Fruit fly (Drosophila melanogaster) whole organism, embryonic: Measurements from ENCODE around the gene CG13026.
A peak's percentile ranks its signal among the peaks of the same experiment; 100 is the strongest.

ENCODE experiments used
- Ada2b ChIP-seq: fragments of 200-800 bp; sonication (Bioruptor generic); IDR thresholded peaks from 2 replicates; pipeline ENCODE4 v1.3.6; 2022; ENCODE audit warnings: missing biosample characterization, missing genetic modification characterization
- Awh ChIP-seq: fragments of 200-800 bp; sonication (Bioruptor generic); IDR thresholded peaks from 2 replicates; pipeline ENCODE4, ENCODE4 v1.3.6; 2022; ENCODE audit warnings: missing biosample characterization, missing genetic modification characterization
- Blimp-1 ChIP-seq: fragments of 200-800 bp; sonication (Bioruptor generic); optimal IDR thresholded peaks from 3 replicates; lab custom pipeline; 2018; ENCODE audit warnings: missing biosample characterization, missing genetic modification characterization, mild to moderate bottlenecking, moderate library complexity, missing genetic modification reagents
- CG10654 ChIP-seq: fragments of 200-800 bp; sonication (Bioruptor generic); optimal IDR thresholded peaks from 2 replicates; lab custom pipeline; 2016; ENCODE audit warnings: missing biosample characterization, missing genetic modification characterization
- CG12071 ChIP-seq: fragments of 200-800 bp; sonication (Bioruptor generic); optimal IDR thresholded peaks from 3 replicates; lab custom pipeline; 2018; ENCODE audit warnings: missing biosample characterization, mild to moderate bottlenecking, missing genetic modification characterization
- CG12299 ChIP-seq: fragments of 200-800 bp; sonication (Bioruptor generic); optimal IDR thresholded peaks from 2 replicates; lab custom pipeline; 2018; ENCODE audit warnings: missing biosample characterization, mild to moderate bottlenecking, missing genetic modification characterization
- CG12391 ChIP-seq: fragments of 200-800 bp; sonication (Bioruptor generic); optimal IDR thresholded peaks from 3 replicates; lab custom pipeline; 2018; ENCODE audit warnings: missing biosample characterization, mild to moderate bottlenecking, missing genetic modification characterization, moderate library complexity
- CG13775 ChIP-seq: fragments of 200-800 bp; sonication (Bioruptor generic); optimal IDR thresholded peaks from 3 replicates; lab custom pipeline; 2017; ENCODE audit warnings: missing biosample characterization, mild to moderate bottlenecking, missing genetic modification characterization
- CG14014 ChIP-seq: fragments of 200-800 bp; sonication (Bioruptor generic); IDR thresholded peaks from 2 replicates; pipeline ENCODE4 v1.3.6; 2022; ENCODE audit warnings: missing biosample characterization, missing genetic modification characterization
- CG14441 ChIP-seq: fragments of 200-800 bp; sonication (Bioruptor generic); IDR thresholded peaks from 2 replicates; pipeline ENCODE4 v1.3.6; 2022; ENCODE audit warnings: missing biosample characterization, missing genetic modification characterization
- CG17328 ChIP-seq: fragments of 200-800 bp; sonication (Bioruptor generic); IDR thresholded peaks from 2 replicates; pipeline ENCODE4 v1.3.6; 2022; ENCODE audit warnings: missing biosample characterization, missing genetic modification characterization
- CG17385 ChIP-seq: fragments of 200-800 bp; sonication (Bioruptor generic); optimal IDR thresholded peaks from 3 replicates; lab custom pipeline; 2018; ENCODE audit warnings: missing biosample characterization, mild to moderate bottlenecking, missing genetic modification characterization
- CG18476 ChIP-seq: fragments of 200-800 bp; sonication (Bioruptor generic); optimal IDR thresholded peaks from 2 replicates; lab custom pipeline; 2016; ENCODE audit warnings: missing biosample characterization, mild to moderate bottlenecking, missing genetic modification characterization
- CG3065 ChIP-seq: fragments of 200-800 bp; sonication (Bioruptor generic); optimal IDR thresholded peaks from 2 replicates; lab custom pipeline; 2016; ENCODE audit warnings: missing biosample characterization, missing genetic modification characterization
- CG32767 ChIP-seq: fragments of 200-800 bp; sonication (Bioruptor generic); IDR thresholded peaks from 2 replicates; pipeline ENCODE4 v1.3.6; 2022; ENCODE audit warnings: missing biosample characterization, missing genetic modification characterization
- CG42726 ChIP-seq: fragments of 200-800 bp; sonication (Bioruptor generic); IDR thresholded peaks from 2 replicates; pipeline ENCODE4 v1.3.6; 2022; ENCODE audit warnings: missing biosample characterization, missing genetic modification characterization; ENCODE audit not compliant: partially characterized antibody
- CG4360 ChIP-seq: fragments of 200-800 bp; sonication (Bioruptor generic); IDR thresholded peaks from 2 replicates; pipeline ENCODE4 v1.3.6; 2022; ENCODE audit warnings: missing biosample characterization, missing genetic modification characterization
- CG4730 ChIP-seq: fragments of 200-800 bp; sonication (Bioruptor generic); IDR thresholded peaks from 2 replicates; pipeline ENCODE4 v1.3.6; 2022; ENCODE audit warnings: missing biosample characterization, missing genetic modification characterization
- CG4820 ChIP-seq: fragments of 200-800 bp; sonication (Bioruptor generic); optimal IDR thresholded peaks from 3 replicates; lab custom pipeline; 2016; ENCODE audit warnings: missing biosample characterization, missing genetic modification characterization
- CG6791 ChIP-seq: fragments of 200-800 bp; sonication (Bioruptor generic); IDR thresholded peaks from 3 replicates; pipeline ENCODE4 v1.3.6; 2022; ENCODE audit warnings: missing biosample characterization, missing genetic modification characterization; ENCODE audit not compliant: partially characterized antibody
- CG8924 ChIP-seq: fragments of 200-800 bp; optimal IDR thresholded peaks from 3 replicates; lab custom pipeline; 2019; ENCODE audit warnings: missing biosample characterization, mild to moderate bottlenecking, missing genetic modification characterization, moderate library complexity
- Ets65A ChIP-seq: fragments of 200-800 bp; sonication (Bioruptor generic); peaks from one replicate; lab custom pipeline; 2016; ENCODE audit warnings: missing biosample characterization, missing genetic modification characterization
- GATAe ChIP-seq: fragments of 200-800 bp; sonication (Bioruptor generic); conservative IDR thresholded peaks from 2 replicates; pipeline ENCODE4 v1.3.6; 2022; ENCODE audit warnings: missing biosample characterization, missing genetic modification characterization
- Kr ChIP-seq: fragments of 200-800 bp; sonication (Bioruptor generic); optimal IDR thresholded peaks from 2 replicates; lab custom pipeline; 2017; ENCODE audit warnings: missing biosample characterization, mild to moderate bottlenecking, missing genetic modification characterization
- MESR4 ChIP-seq: fragments of 200-800 bp; sonication (Bioruptor generic); optimal IDR thresholded peaks from 2 replicates; lab custom pipeline; 2018; ENCODE audit warnings: missing biosample characterization, mild to moderate bottlenecking, missing genetic modification characterization, moderate library complexity
- Meics ChIP-seq: fragments of 200-800 bp; sonication (Bioruptor generic); optimal IDR thresholded peaks from 2 replicates; lab custom pipeline; 2017; ENCODE audit warnings: missing biosample characterization, mild to moderate bottlenecking, missing genetic modification characterization
- Spps ChIP-seq: fragments of 200-800 bp; sonication (Bioruptor generic); optimal IDR thresholded peaks from 2 replicates; lab custom pipeline; 2018; ENCODE audit warnings: missing biosample characterization, mild to moderate bottlenecking, missing genetic modification characterization
- Tbp ChIP-seq: fragments of >200 bp; optimal IDR thresholded peaks from 2 replicates; lab custom pipeline; 2018; ENCODE audit warnings: missing biosample characterization, missing genetic modification characterization
- abd-A ChIP-seq: fragments of 200-800 bp; sonication (Bioruptor generic); optimal IDR thresholded peaks from 3 replicates; lab custom pipeline; 2019; ENCODE audit warnings: missing biosample characterization, mild to moderate bottlenecking, missing genetic modification characterization, moderate library complexity
- al ChIP-seq: fragments of 200-800 bp; sonication (Bioruptor generic); IDR thresholded peaks from 2 replicates; pipeline ENCODE4 v1.3.6; 2022; ENCODE audit warnings: missing biosample characterization, missing genetic modification characterization
- bsh ChIP-seq, 2 experiments: fragments of 200-800 bp; sonication (Bioruptor generic); optimal IDR thresholded peaks; 2 replicates each; lab custom pipeline; 2017 to 2018; ENCODE audit warnings: mild to moderate bottlenecking in 2 of 2, missing biosample characterization in 2 of 2, missing genetic modification characterization in 2 of 2, moderate library complexity in 1 of 2
- btn ChIP-seq: fragments of 200-800 bp; sonication (Bioruptor generic); optimal IDR thresholded peaks from 2 replicates; lab custom pipeline; 2016; ENCODE audit warnings: missing biosample characterization, missing genetic modification characterization
- cg ChIP-seq: fragments of 200-800 bp; sonication (Bioruptor generic); optimal IDR thresholded peaks from 3 replicates; lab custom pipeline; 2019; ENCODE audit warnings: missing biosample characterization, mild to moderate bottlenecking, missing genetic modification characterization, moderate library complexity
- croc ChIP-seq: fragments of 200-800 bp; sonication (Bioruptor generic); conservative IDR thresholded peaks from 3 replicates; pipeline ENCODE4 v1.3.6; 2022; ENCODE audit warnings: missing biosample characterization, missing genetic modification characterization
- crp ChIP-seq, 2 experiments: fragments of 200-800 bp; sonication (Bioruptor generic); optimal IDR thresholded peaks; 2 replicates in 1 of 2; 3 replicates in 1 of 2; lab custom pipeline; 2017; ENCODE audit warnings: missing biosample characterization in 2 of 2, missing genetic modification characterization in 2 of 2, mild to moderate bottlenecking in 1 of 2, moderate library complexity in 1 of 2
- cwo ChIP-seq: fragments of 200-800 bp; sonication (Bioruptor generic); optimal IDR thresholded peaks from 3 replicates; lab custom pipeline; 2017; ENCODE audit warnings: missing biosample characterization, missing genetic modification characterization, mild to moderate bottlenecking, moderate library complexity, missing genetic modification reagents
- fru ChIP-seq: fragments of >200 bp; optimal IDR thresholded peaks from 2 replicates; lab custom pipeline; 2017
- gem ChIP-seq: fragments of 200-800 bp; sonication (Bioruptor generic); optimal IDR thresholded peaks from 2 replicates; lab custom pipeline; 2019; ENCODE audit warnings: missing biosample characterization, mild to moderate bottlenecking, missing genetic modification characterization, moderate library complexity
- lmd ChIP-seq: fragments of 200-800 bp; sonication (Bioruptor generic); IDR thresholded peaks from 2 replicates; pipeline ENCODE4 v1.3.6; 2022; ENCODE audit warnings: missing biosample characterization, missing genetic modification characterization
- lola ChIP-seq, 3 experiments: fragments of >200 bp in 2 of 3; fragments of 200-800 bp in 1 of 3; sonication (Bioruptor generic) in 1 of 3; optimal IDR thresholded peaks; 2 replicates each; lab custom pipeline; 2017 to 2019; ENCODE audit warnings: missing biosample characterization in 3 of 3, missing genetic modification characterization in 3 of 3, mild to moderate bottlenecking in 1 of 3, moderate library complexity in 1 of 3
- nau ChIP-seq: fragments of 200-800 bp; sonication (Bioruptor generic); optimal IDR thresholded peaks from 3 replicates; lab custom pipeline; 2017; ENCODE audit warnings: missing biosample characterization, mild to moderate bottlenecking, missing genetic modification characterization, missing genetic modification reagents
- otp ChIP-seq: fragments of 200-800 bp; sonication (Bioruptor generic); IDR thresholded peaks from 3 replicates; pipeline ENCODE4, ENCODE4 v1.3.6; 2022; ENCODE audit warnings: missing biosample characterization, missing genetic modification characterization
- pfk ChIP-seq: fragments of 200-800 bp; sonication (Bioruptor generic); optimal IDR thresholded peaks from 2 replicates; lab custom pipeline; 2018; ENCODE audit warnings: missing biosample characterization, mild to moderate bottlenecking, missing genetic modification characterization, moderate library complexity
- phol ChIP-seq: fragments of 200-800 bp; sonication (Bioruptor generic); optimal IDR thresholded peaks from 3 replicates; lab custom pipeline; 2018; ENCODE audit warnings: missing biosample characterization, mild to moderate bottlenecking, missing genetic modification characterization, moderate library complexity
- sna ChIP-seq: fragments of 200-800 bp; sonication (Bioruptor generic); IDR thresholded peaks from 2 replicates; pipeline ENCODE4 v1.3.6; 2022; ENCODE audit warnings: missing biosample characterization, missing genetic modification characterization; ENCODE audit not compliant: partially characterized antibody
- sr ChIP-seq: fragments of 200-800 bp; sonication (Bioruptor generic); IDR thresholded peaks from 3 replicates; pipeline ENCODE4 v1.3.6; 2022; ENCODE audit warnings: missing biosample characterization, missing genetic modification characterization
- stwl ChIP-seq: fragments of 200-800 bp; sonication (Bioruptor generic); optimal IDR thresholded peaks from 3 replicates; lab custom pipeline; 2018; ENCODE audit warnings: missing biosample characterization, mild to moderate bottlenecking, missing genetic modification characterization, moderate library complexity
- unc-4 ChIP-seq: fragments of 200-800 bp; sonication (Bioruptor generic); IDR thresholded peaks from 2 replicates; pipeline ENCODE4 v1.3.6; 2022; ENCODE audit warnings: missing biosample characterization, missing genetic modification characterization; ENCODE audit not compliant: partially characterized antibody
- vfl ChIP-seq: fragments of 200-800 bp; sonication (Bioruptor generic); optimal IDR thresholded peaks from 2 replicates; lab custom pipeline; 2016; ENCODE audit warnings: missing biosample characterization, missing genetic modification characterization
- wdn ChIP-seq: fragments of 200-800 bp; sonication (Bioruptor generic); IDR thresholded peaks from 2 replicates; pipeline ENCODE4 v1.3.6; 2022; ENCODE audit warnings: missing biosample characterization, missing genetic modification characterization

The CG13026 gene

DNA sequence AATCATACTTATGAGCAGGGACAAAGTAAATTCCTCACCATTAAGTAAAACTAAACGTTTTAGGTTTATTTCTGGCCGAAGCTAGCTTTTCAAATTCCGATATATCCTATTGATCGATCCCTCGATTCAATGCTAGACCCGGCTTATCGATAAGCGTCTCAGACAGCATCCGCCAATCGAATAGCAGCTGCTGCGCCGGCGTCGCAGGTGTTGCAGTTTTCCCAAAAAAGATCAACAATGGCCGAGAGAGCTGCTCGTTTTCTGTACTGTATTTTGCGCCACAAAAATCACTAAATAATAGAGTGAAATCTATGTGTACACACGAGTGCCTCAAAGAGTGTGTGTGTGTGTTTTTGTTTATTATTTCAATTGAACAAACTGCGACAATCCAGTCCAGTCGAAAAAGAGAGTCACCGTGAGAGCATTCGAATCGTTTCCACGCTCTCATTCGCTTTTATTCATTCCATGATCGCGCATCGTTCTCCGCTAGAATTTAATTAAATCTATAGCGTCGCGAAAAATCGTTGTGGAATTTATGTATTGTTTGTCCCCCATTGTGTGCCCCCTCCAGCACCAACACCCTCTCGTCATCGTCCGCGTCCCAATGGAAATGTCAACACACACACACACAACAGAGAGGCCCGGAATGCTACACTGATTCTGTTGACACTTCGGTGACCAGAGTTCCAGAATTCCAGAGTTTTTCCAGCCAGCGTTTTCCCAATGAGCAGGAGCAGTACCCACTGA, 12.3 kb downstream of the CG13026 start (continued):
- no peak for TF ChIP-seq CG3065 (GFP tag; lab: Kevin White, UChicago)
- no peak for TF ChIP-seq lola (GFP tag; optimal IDR thresholded peaks at IDR 0.05; lab: Kevin White, UChicago)
- no peak for TF ChIP-seq gem (tag; lab: Kevin White, UChicago)
- TF ChIP-seq cwo (GFP tag; lab: Kevin White, UChicago), result no peak
- TF ChIP-seq Blimp-1 (GFP tag; lab: Kevin White, UChicago), result no peak
- TF ChIP-seq Tbp (GFP tag; lab: Kevin White, UChicago), result no peak
- TF ChIP-seq CG42726 (GFP tag; lab: Robert Waterston, UW), result no peak
- TF ChIP-seq pfk (GFP tag; lab: Kevin White, UChicago), result no peak
- TF ChIP-seq CG10654, result no peak
- TF ChIP-seq crp (GFP tag; optimal IDR thresholded peaks at IDR 0.05; lab: Kevin White, UChicago), result peak in 1 of 2 experiments; percentile 58
- no peak for TF ChIP-seq al (GFP tag; lab: Robert Waterston, UW)
- no peak for TF ChIP-seq otp
- TF ChIP-seq bsh (GFP tag; optimal IDR thresholded peaks at IDR 0.05; lab: Kevin White, UChicago), result no peak
- no peak for TF ChIP-seq vfl (GFP tag; lab: Kevin White, UChicago)
- TF ChIP-seq Kr, result no peak
- TF ChIP-seq Meics, result peak; percentile 15
- peak; percentile 40; the same call in 1 of the 2 replicates for TF ChIP-seq sna (GFP tag; lab: Robert Waterston, UW)
- no peak for TF ChIP-seq CG13775 (GFP tag; lab: Kevin White, UChicago)
- no peak for TF ChIP-seq CG12071

DNA sequence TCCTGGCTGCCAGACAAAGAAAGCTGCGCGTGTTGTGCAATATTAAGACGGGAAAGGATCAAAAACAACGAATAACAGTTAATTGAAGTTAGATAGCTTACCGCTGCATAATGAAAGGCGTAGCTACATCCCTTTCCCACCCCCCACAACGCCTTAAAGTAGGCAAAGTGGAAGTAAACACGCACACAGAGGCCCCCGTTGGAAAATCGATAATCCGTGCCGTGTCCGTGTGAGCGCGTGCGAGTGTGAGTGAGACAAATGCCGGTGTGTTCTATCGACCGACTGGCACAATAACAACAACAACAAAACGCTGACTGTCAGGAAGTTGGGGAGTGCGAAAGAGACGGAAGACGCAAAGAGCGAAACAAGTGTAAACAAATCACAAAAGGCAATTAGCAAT, 13.6 kb downstream of the CG13026 start:
- TF ChIP-seq Ada2b (GFP tag; lab: Robert Waterston, UW) (no peak), CG14014 (GFP tag; lab: Robert Waterston, UW) (no peak), CG17385 (GFP tag; lab: Kevin White, UChicago) (no peak), CG4820 (GFP tag; lab: Kevin White, UChicago) (no peak), btn (GFP tag; lab: Kevin White, UChicago) (no peak), croc (GFP tag; lab: Robert Waterston, UW) (no peak), GATAe (GFP tag; lab: Robert Waterston, UW) (no peak), abd-A (no peak), lmd (GFP tag; lab: Robert Waterston, UW) (no peak), nau (GFP tag; lab: Kevin White, UChicago) (no peak), CG4360 (peak; percentile 97), CG12391 (tag; lab: Kevin White, UChicago) (no peak), cg (peak; percentile 82), sr (GFP tag; lab: Robert Waterston, UW) (no peak), wdn (GFP tag; lab: Robert Waterston, UW) (no peak), Awh (GFP tag; lab: Robert Waterston, UW) (no peak), CG8924 (tag; lab: Kevin White, UChicago) (no peak), CG18476 (GFP tag; lab: Kevin White, UChicago) (no peak), phol (tag; lab: Kevin White, UChicago) (no peak), MESR4 (GFP tag; lab: Kevin White, UChicago) (peak; percentile 12), CG32767 (GFP tag; lab: Robert Waterston, UW) (no peak), CG6791 (GFP tag; lab: Robert Waterston, UW) (0 out of 3 replicates have a peak, but pooled peaks have one; percentile 42), CG12299 (no peak), Ets65A (GFP tag; lab: Kevin White, UChicago) (peak; percentile 82), CG4730 (GFP tag; lab: Robert Waterston, UW) (no peak), CG14441 (no peak), stwl (tag; lab: Kevin White, UChicago) (no peak), fru (lab: Kevin White, UChicago) (no peak), CG17328 (GFP tag; lab: Robert Waterston, UW) (no peak), unc-4 (GFP tag; lab: Robert Waterston, UW) (no peak), Spps (tag; lab: Kevin White, UChicago) (no peak)
